Fruit fly (Drosophila melanogaster) whole organism, embryonic: ENCODE measurements around the gene Sptr.

Experiments
- Bgb ChIP-seq: fragments of 200-800 bp; sonication (Bioruptor generic); IDR thresholded peaks from 2 replicates; pipeline ENCODE4 v1.3.6; 2022; ENCODE audit warnings: missing biosample characterization, missing genetic modification characterization; ENCODE audit not compliant: partially characterized antibody
- CG10431 ChIP-seq: fragments of 200-800 bp; sonication (Bioruptor generic); optimal IDR thresholded peaks from 3 replicates; lab custom pipeline; 2018; ENCODE audit warnings: missing biosample characterization, mild to moderate bottlenecking, missing genetic modification characterization
- CG13123 ChIP-seq: fragments of 200-800 bp; sonication (Bioruptor generic); optimal IDR thresholded peaks from 2 replicates; lab custom pipeline; 2016; ENCODE audit warnings: missing biosample characterization, missing genetic modification characterization
- CG14014 ChIP-seq: fragments of 200-800 bp; sonication (Bioruptor generic); IDR thresholded peaks from 2 replicates; pipeline ENCODE4 v1.3.6; 2022; ENCODE audit warnings: missing biosample characterization, missing genetic modification characterization
- CG18262 ChIP-seq: fragments of 200-800 bp; optimal IDR thresholded peaks from 3 replicates; lab custom pipeline; 2019; ENCODE audit warnings: missing biosample characterization, mild to moderate bottlenecking, missing genetic modification characterization, moderate library complexity
- CG2120 ChIP-seq: fragments of 200-800 bp; sonication (Bioruptor generic); optimal IDR thresholded peaks from 3 replicates; lab custom pipeline; 2016; ENCODE audit warnings: missing biosample characterization, missing genetic modification characterization
- CG2889 ChIP-seq: fragments of 200-800 bp; sonication (Bioruptor generic); IDR thresholded peaks from 3 replicates; pipeline ENCODE4 v1.3.6; 2022; ENCODE audit warnings: missing biosample characterization, missing genetic modification characterization
- CG31388 ChIP-seq: fragments of 200-800 bp; sonication (Bioruptor generic); optimal IDR thresholded peaks from 2 replicates; lab custom pipeline; 2016; ENCODE audit warnings: missing biosample characterization, missing genetic modification characterization
- CG3163 ChIP-seq: fragments of 200-800 bp; sonication (Bioruptor generic); optimal IDR thresholded peaks from 3 replicates; lab custom pipeline; 2016; ENCODE audit warnings: missing biosample characterization, missing genetic modification characterization
- CG32767 ChIP-seq: fragments of 200-800 bp; sonication (Bioruptor generic); IDR thresholded peaks from 2 replicates; pipeline ENCODE4 v1.3.6; 2022; ENCODE audit warnings: missing biosample characterization, missing genetic modification characterization
- CG3281 ChIP-seq: fragments of 200-800 bp; sonication (Bioruptor generic); optimal IDR thresholded peaks from 3 replicates; lab custom pipeline; 2017; ENCODE audit warnings: missing biosample characterization, mild to moderate bottlenecking, missing genetic modification characterization
- CG3995 ChIP-seq: fragments of 200-800 bp; sonication (Bioruptor generic); optimal IDR thresholded peaks from 3 replicates; lab custom pipeline; 2016; ENCODE audit warnings: missing biosample characterization, missing genetic modification characterization
- CG4282 ChIP-seq: fragments of 200-800 bp; sonication (Bioruptor generic); optimal IDR thresholded peaks from 2 replicates; lab custom pipeline; 2016; ENCODE audit warnings: missing biosample characterization, missing genetic modification characterization
- CG7271 ChIP-seq: fragments of 200-800 bp; sonication (Bioruptor generic); optimal IDR thresholded peaks from 2 replicates; lab custom pipeline; 2018; ENCODE audit warnings: missing biosample characterization, mild to moderate bottlenecking, missing genetic modification characterization, moderate library complexity
- CG8359 ChIP-seq: fragments of 200-800 bp; sonication (Bioruptor generic); optimal IDR thresholded peaks from 2 replicates; lab custom pipeline; 2017; ENCODE audit warnings: missing biosample characterization, mild to moderate bottlenecking, missing genetic modification characterization, borderline replicate concordance
- CG8765 ChIP-seq: fragments of 200-800 bp; sonication (Bioruptor generic); IDR thresholded peaks from 2 replicates; pipeline ENCODE4 v1.3.6; 2022; ENCODE audit warnings: missing biosample characterization, missing genetic modification characterization
- CG8924 ChIP-seq: fragments of 200-800 bp; optimal IDR thresholded peaks from 3 replicates; lab custom pipeline; 2019; ENCODE audit warnings: missing biosample characterization, mild to moderate bottlenecking, missing genetic modification characterization, moderate library complexity
- CrebB ChIP-seq: fragments of 200-800 bp; sonication (Bioruptor generic); optimal IDR thresholded peaks from 3 replicates; lab custom pipeline; 2018; ENCODE audit warnings: missing biosample characterization, mild to moderate bottlenecking, missing genetic modification characterization
- D19A ChIP-seq: fragments of 200-800 bp; optimal IDR thresholded peaks from 3 replicates; lab custom pipeline; 2019; ENCODE audit warnings: missing biosample characterization, mild to moderate bottlenecking, missing genetic modification characterization, moderate library complexity
- Dfd ChIP-seq, 2 experiments: fragments of >200 bp; optimal IDR thresholded peaks; 2 replicates each; lab custom pipeline; 2017; ENCODE audit warnings: missing biosample characterization in 2 of 2, missing genetic modification characterization in 2 of 2
- Eip74EF ChIP-seq, 2 experiments: fragments of 200-800 bp in 1 of 2; fragments of >200 bp in 1 of 2; sonication (Bioruptor generic) in 1 of 2; optimal IDR thresholded peaks; 2 replicates each; lab custom pipeline; 2017 to 2019; ENCODE audit warnings: missing biosample characterization in 2 of 2, missing genetic modification characterization in 2 of 2, mild to moderate bottlenecking in 1 of 2, moderate library complexity in 1 of 2
- Elba2 ChIP-seq: fragments of 200-800 bp; sonication (Bioruptor generic); optimal IDR thresholded peaks from 3 replicates; lab custom pipeline; 2016; ENCODE audit warnings: missing biosample characterization, missing genetic modification characterization
- Fer1 ChIP-seq: fragments of 200-800 bp; sonication (Bioruptor generic); optimal IDR thresholded peaks from 2 replicates; lab custom pipeline; 2017; ENCODE audit warnings: missing biosample characterization, mild to moderate bottlenecking, missing genetic modification characterization
- H15 ChIP-seq: fragments of 200-800 bp; sonication (Bioruptor generic); IDR thresholded peaks from 3 replicates; pipeline ENCODE4 v1.3.6; 2022; ENCODE audit warnings: missing biosample characterization, missing genetic modification characterization
- HHEX ChIP-seq: fragments of 200-800 bp; sonication (Bioruptor generic); optimal IDR thresholded peaks from 3 replicates; lab custom pipeline; 2017; ENCODE audit warnings: missing biosample characterization, mild to moderate bottlenecking, missing genetic modification characterization, missing genetic modification reagents
- MESR4 ChIP-seq: fragments of 200-800 bp; sonication (Bioruptor generic); optimal IDR thresholded peaks from 2 replicates; lab custom pipeline; 2018; ENCODE audit warnings: missing biosample characterization, mild to moderate bottlenecking, missing genetic modification characterization, moderate library complexity
- Nf-YA ChIP-seq: fragments of 200-800 bp; sonication (Bioruptor generic); IDR thresholded peaks from 2 replicates; pipeline ENCODE4 v1.3.6; 2022; ENCODE audit warnings: missing biosample characterization, missing genetic modification characterization
- Rfx ChIP-seq: fragments of 200-800 bp; sonication (Bioruptor generic); IDR thresholded peaks from 2 replicates; pipeline ENCODE4 v1.3.6; 2022; ENCODE audit warnings: missing biosample characterization, missing genetic modification characterization
- Scr ChIP-seq: fragments of 200-800 bp; sonication (Bioruptor generic); IDR thresholded peaks from 2 replicates; pipeline ENCODE4 v1.3.6; 2022; ENCODE audit warnings: missing biosample characterization, missing genetic modification characterization; ENCODE audit not compliant: partially characterized antibody
- Sox100B ChIP-seq: fragments of 200-800 bp; sonication (Bioruptor generic); optimal IDR thresholded peaks from 3 replicates; lab custom pipeline; 2018; ENCODE audit warnings: missing biosample characterization, mild to moderate bottlenecking, missing genetic modification characterization
- ac ChIP-seq: fragments of 200-800 bp; sonication (Bioruptor generic); optimal IDR thresholded peaks from 3 replicates; lab custom pipeline; 2017; ENCODE audit warnings: missing biosample characterization, mild to moderate bottlenecking, missing genetic modification characterization
- cas ChIP-seq: fragments of 200-800 bp; sonication (Bioruptor generic); IDR thresholded peaks from 2 replicates; pipeline ENCODE4 v1.3.6; 2022; ENCODE audit warnings: missing biosample characterization, missing genetic modification characterization
- chif ChIP-seq, 2 experiments: fragments of 200-800 bp; sonication (Bioruptor generic); optimal IDR thresholded peaks; 3 replicates each; lab custom pipeline; 2016; ENCODE audit warnings: missing biosample characterization in 2 of 2, missing genetic modification characterization in 2 of 2
- chinmo ChIP-seq: fragments of 200-800 bp; sonication (Bioruptor generic); IDR thresholded peaks from 4 replicates; pipeline ENCODE4 v1.3.6; 2022; ENCODE audit warnings: missing biosample characterization, missing genetic modification characterization; ENCODE audit not compliant: partially characterized antibody
- disco-r ChIP-seq: fragments of 200-800 bp; sonication (Bioruptor generic); optimal IDR thresholded peaks from 2 replicates; lab custom pipeline; 2016; ENCODE audit warnings: missing biosample characterization, missing genetic modification characterization
- gcm ChIP-seq: fragments of 200-800 bp; sonication (Bioruptor generic); optimal IDR thresholded peaks from 2 replicates; lab custom pipeline; 2019; ENCODE audit warnings: missing biosample characterization, mild to moderate bottlenecking, missing genetic modification characterization, moderate library complexity
- gem ChIP-seq: fragments of 200-800 bp; sonication (Bioruptor generic); optimal IDR thresholded peaks from 2 replicates; lab custom pipeline; 2019; ENCODE audit warnings: missing biosample characterization, mild to moderate bottlenecking, missing genetic modification characterization, moderate library complexity
- kni ChIP-seq: fragments of 200-800 bp; sonication (Bioruptor generic); optimal IDR thresholded peaks from 3 replicates; lab custom pipeline; 2017; ENCODE audit warnings: mild to moderate bottlenecking, missing biosample characterization, missing genetic modification reagents, missing genetic modification characterization
- lmd ChIP-seq: fragments of 200-800 bp; sonication (Bioruptor generic); IDR thresholded peaks from 2 replicates; pipeline ENCODE4 v1.3.6; 2022; ENCODE audit warnings: missing biosample characterization, missing genetic modification characterization
- maf-S ChIP-seq: fragments of 200-800 bp; sonication (Bioruptor generic); optimal IDR thresholded peaks from 2 replicates; lab custom pipeline; 2016; ENCODE audit warnings: missing biosample characterization, missing genetic modification characterization
- nom ChIP-seq: fragments of 200-800 bp; sonication (Bioruptor generic); optimal IDR thresholded peaks from 2 replicates; lab custom pipeline; 2017; ENCODE audit warnings: missing biosample characterization, missing genetic modification characterization, mild to moderate bottlenecking, moderate library complexity, missing genetic modification reagents
- prd ChIP-seq, 3 experiments: fragments of >200 bp in 2 of 3; fragments of 200-800 bp in 1 of 3; sonication (Bioruptor generic) in 1 of 3; optimal IDR thresholded peaks in 2 of 3; IDR thresholded peaks in 1 of 3; 2 replicates in 2 of 3; 3 replicates in 1 of 3; pipeline versions ENCODE4 v1.3.6 to Lab custom; 2017 to 2022; ENCODE audit warnings: missing biosample characterization in 1 of 3, missing genetic modification characterization in 1 of 3
- ranshi ChIP-seq: fragments of 200-800 bp; sonication (Bioruptor generic); IDR thresholded peaks from 2 replicates; pipeline ENCODE4 v1.3.6; 2022; ENCODE audit warnings: missing biosample characterization, missing genetic modification characterization
- repo ChIP-seq: fragments of 200-800 bp; sonication (Bioruptor generic); optimal IDR thresholded peaks from 2 replicates; lab custom pipeline; 2016; ENCODE audit warnings: missing biosample characterization, missing genetic modification characterization
- ro ChIP-seq: fragments of 200-800 bp; sonication (Bioruptor generic); IDR thresholded peaks from 2 replicates; pipeline ENCODE4 v1.3.6; 2022; ENCODE audit warnings: missing biosample characterization, missing genetic modification characterization
- stwl ChIP-seq: fragments of 200-800 bp; sonication (Bioruptor generic); optimal IDR thresholded peaks from 3 replicates; lab custom pipeline; 2018; ENCODE audit warnings: missing biosample characterization, mild to moderate bottlenecking, missing genetic modification characterization, moderate library complexity
- tna ChIP-seq: fragments of 200-800 bp; sonication (Bioruptor generic); IDR thresholded peaks from 2 replicates; pipeline ENCODE4 v1.3.6; 2022; ENCODE audit warnings: missing biosample characterization, missing genetic modification characterization; ENCODE audit not compliant: partially characterized antibody

Gene Sptr

dm6 chrX:8442161-8442560 lies 22.1 kb downstream of the Sptr start, which contains the start of gene CG12123 (continued):
- TF ChIP-seq MESR4 (GFP tag; lab: Kevin White, UChicago) (peak; percentile 7), repo (no peak), Eip74EF (GFP tag; optimal IDR thresholded peaks at IDR 0.05; lab: Kevin White, UChicago) (no peak), prd (optimal IDR thresholded peaks at IDR 0.05; lab: Kevin White, UChicago) (no peak), prd (GFP tag; IDR thresholded peaks at IDR 0.05; lab: Robert Waterston, UW) (no peak), Scr (GFP tag; lab: Robert Waterston, UW) (no peak), CG2889 (GFP tag; lab: Robert Waterston, UW) (no peak), gcm (GFP tag; lab: Kevin White, UChicago) (no peak), stwl (tag; lab: Kevin White, UChicago) (peak; percentile 5), lmd (GFP tag; lab: Robert Waterston, UW) (no peak), CG2120 (GFP tag; lab: Kevin White, UChicago) (no peak)
- TF ChIP-seq, all 482 proteins: peak for 21

dm6 chrX:8437285-8438110 lies 26.7 kb downstream of the Sptr start, which contains the start of gene Miga:
TSS of gene Miga (minus strand) at chrX:8437820.
- TF ChIP-seq CG3163 (GFP tag; lab: Kevin White, UChicago): no peak
- no peak for TF ChIP-seq CG10431 (GFP tag; lab: Kevin White, UChicago)
- TF ChIP-seq ac (GFP tag; lab: Kevin White, UChicago): no peak
- peak; percentile 85; the same call in 1 of the 4 replicates for TF ChIP-seq chinmo (GFP tag; lab: Robert Waterston, UW)
- no peak for TF ChIP-seq CG18262 (tag; lab: Kevin White, UChicago)
- no peak for TF ChIP-seq Nf-YA (GFP tag; lab: Robert Waterston, UW)
- TF ChIP-seq Dfd (GFP tag; optimal IDR thresholded peaks at IDR 0.05; lab: Kevin White, UChicago): no peak
- no peak for TF ChIP-seq chif (GFP tag; optimal IDR thresholded peaks at IDR 0.05; lab: Kevin White, UChicago)
- TF ChIP-seq ro: no peak
- TF ChIP-seq HHEX (GFP tag; lab: Kevin White, UChicago): no peak
- no peak for TF ChIP-seq Bgb
- no peak for TF ChIP-seq Sox100B (GFP tag; lab: Kevin White, UChicago)
- peak; percentile 23 for TF ChIP-seq CG8924
- TF ChIP-seq ranshi (GFP tag; lab: Robert Waterston, UW): no peak
- TF ChIP-seq Fer1: no peak
- peak; percentile 62 for TF ChIP-seq nom (GFP tag; lab: Kevin White, UChicago)
- no peak for TF ChIP-seq disco-r (GFP tag; lab: Kevin White, UChicago)
- TF ChIP-seq CG8765 (GFP tag; lab: Robert Waterston, UW): no peak
- no peak for TF ChIP-seq cas (GFP tag; lab: Robert Waterston, UW)
- TF ChIP-seq CG13123 (GFP tag; lab: Kevin White, UChicago): no peak
- TF ChIP-seq CG8359 (GFP tag; lab: Kevin White, UChicago): no peak
- peak; percentile 60 for TF ChIP-seq kni (GFP tag; lab: Kevin White, UChicago)
- TF ChIP-seq CrebB (tag; lab: Kevin White, UChicago): no peak
- TF ChIP-seq CG14014: no peak
- no peak for TF ChIP-seq tna
- no peak for TF ChIP-seq D19A (tag; lab: Kevin White, UChicago)
- TF ChIP-seq CG7271 (tag; lab: Kevin White, UChicago): no peak
- no peak for TF ChIP-seq CG31388 (GFP tag; lab: Kevin White, UChicago)
- TF ChIP-seq CG3281 (GFP tag; lab: Kevin White, UChicago): no peak
- TF ChIP-seq Rfx (GFP tag; lab: Robert Waterston, UW): no peak
- TF ChIP-seq CG32767: no peak
- TF ChIP-seq Elba2 (GFP tag; lab: Kevin White, UChicago): no peak
- TF ChIP-seq CG3995 (GFP tag; lab: Kevin White, UChicago): no peak
- no peak for TF ChIP-seq maf-S (GFP tag; lab: Kevin White, UChicago)
- TF ChIP-seq CG4282 (GFP tag; lab: Kevin White, UChicago): no peak
- no peak for TF ChIP-seq gem (tag; lab: Kevin White, UChicago)
- peak in 1 of 2 experiments; percentile 12 for TF ChIP-seq Eip74EF (GFP tag; optimal IDR thresholded peaks at IDR 0.05; lab: Kevin White, UChicago)
- TF ChIP-seq H15 (GFP tag; lab: Robert Waterston, UW): no peak
